Fruit fly (Drosophila melanogaster) whole organism, embryonic: ENCODE measurements around the gene alpha-Est8.

ENCODE experiments used
- B-H1 ChIP-seq: fragments of 200-800 bp; sonication (Bioruptor generic); IDR thresholded peaks from 3 replicates; pipeline ENCODE4 v1.3.6; 2022; ENCODE audit warnings: missing biosample characterization, missing genetic modification characterization
- CG10979 ChIP-seq: fragments of 200-800 bp; sonication (Bioruptor generic); optimal IDR thresholded peaks from 2 replicates; lab custom pipeline; 2018; ENCODE audit warnings: missing biosample characterization, mild to moderate bottlenecking, missing genetic modification characterization, moderate library complexity
- CG1233 ChIP-seq: fragments of 200-800 bp; sonication (Bioruptor generic); optimal IDR thresholded peaks from 4 replicates; lab custom pipeline; 2018; ENCODE audit warnings: missing biosample characterization, mild to moderate bottlenecking, missing genetic modification characterization
- CG12391 ChIP-seq: fragments of 200-800 bp; sonication (Bioruptor generic); optimal IDR thresholded peaks from 3 replicates; lab custom pipeline; 2018; ENCODE audit warnings: missing biosample characterization, mild to moderate bottlenecking, missing genetic modification characterization, moderate library complexity
- CG12659 ChIP-seq: fragments of 200-800 bp; sonication (Bioruptor generic); optimal IDR thresholded peaks from 3 replicates; lab custom pipeline; 2017; ENCODE audit warnings: mild to moderate bottlenecking, missing biosample characterization, missing genetic modification reagents, missing genetic modification characterization
- CG15011 ChIP-seq: fragments of 200-800 bp; sonication (Bioruptor generic); optimal IDR thresholded peaks from 3 replicates; lab custom pipeline; 2018; ENCODE audit warnings: missing biosample characterization, mild to moderate bottlenecking, missing genetic modification characterization
- CG1529 ChIP-seq: fragments of 200-800 bp; sonication (Bioruptor generic); optimal IDR thresholded peaks from 3 replicates; lab custom pipeline; 2018; ENCODE audit warnings: missing biosample characterization, missing genetic modification characterization
- CG15479 ChIP-seq: fragments of 200-800 bp; sonication (Bioruptor generic); optimal IDR thresholded peaks from 3 replicates; lab custom pipeline; 2019; ENCODE audit warnings: missing biosample characterization, mild to moderate bottlenecking, missing genetic modification characterization, moderate library complexity
- CG30020 ChIP-seq: fragments of 200-800 bp; optimal IDR thresholded peaks from 2 replicates; lab custom pipeline; 2019; ENCODE audit warnings: missing biosample characterization, mild to moderate bottlenecking, missing genetic modification characterization, moderate library complexity
- CG3065 ChIP-seq: fragments of 200-800 bp; sonication (Bioruptor generic); optimal IDR thresholded peaks from 2 replicates; lab custom pipeline; 2016; ENCODE audit warnings: missing biosample characterization, missing genetic modification characterization
- CG31365 ChIP-seq: fragments of 200-800 bp; sonication (Bioruptor generic); optimal IDR thresholded peaks from 2 replicates; lab custom pipeline; 2018; ENCODE audit warnings: missing biosample characterization, mild to moderate bottlenecking, missing genetic modification characterization
- CG31441 ChIP-seq: fragments of 200-800 bp; sonication (Bioruptor generic); IDR thresholded peaks from 2 replicates; pipeline ENCODE4 v1.3.6; 2022; ENCODE audit warnings: missing biosample characterization, missing genetic modification characterization
- CG4328 ChIP-seq: fragments of 200-800 bp; sonication (Bioruptor generic); optimal IDR thresholded peaks from 3 replicates; lab custom pipeline; 2017; ENCODE audit warnings: missing biosample characterization, missing genetic modification reagents, missing genetic modification characterization
- CG6254 ChIP-seq: fragments of 200-800 bp; sonication (Bioruptor generic); optimal IDR thresholded peaks from 3 replicates; lab custom pipeline; 2017; ENCODE audit warnings: mild to moderate bottlenecking, missing biosample characterization, missing genetic modification reagents, missing genetic modification characterization
- CG6813 ChIP-seq: fragments of 200-800 bp; sonication (Bioruptor generic); optimal IDR thresholded peaks from 2 replicates; lab custom pipeline; 2017; ENCODE audit warnings: missing biosample characterization, missing genetic modification characterization, mild to moderate bottlenecking, moderate library complexity, missing genetic modification reagents
- CG7745 ChIP-seq: fragments of 200-800 bp; sonication (Bioruptor generic); optimal IDR thresholded peaks from 2 replicates; lab custom pipeline; 2018; ENCODE audit warnings: missing biosample characterization, mild to moderate bottlenecking, missing genetic modification characterization, moderate library complexity
- CG7786 ChIP-seq: fragments of 200-800 bp; sonication (Bioruptor generic); optimal IDR thresholded peaks from 2 replicates; lab custom pipeline; 2016; ENCODE audit warnings: missing biosample characterization, missing genetic modification characterization
- CG8089 ChIP-seq: fragments of 200-800 bp; sonication (Bioruptor generic); optimal IDR thresholded peaks from 3 replicates; lab custom pipeline; 2016; ENCODE audit warnings: missing biosample characterization, missing genetic modification characterization
- Chrac-16 ChIP-seq: fragments of 200-800 bp; sonication (Bioruptor generic); optimal IDR thresholded peaks from 3 replicates; lab custom pipeline; 2016; ENCODE audit warnings: missing biosample characterization, missing genetic modification characterization
- Dll ChIP-seq: fragments of 200-800 bp; sonication (Bioruptor generic); IDR thresholded peaks from 4 replicates; pipeline ENCODE4 v1.3.6; 2022; ENCODE audit warnings: missing biosample characterization, missing genetic modification characterization; ENCODE audit not compliant: partially characterized antibody
- Fer1 ChIP-seq: fragments of 200-800 bp; sonication (Bioruptor generic); optimal IDR thresholded peaks from 2 replicates; lab custom pipeline; 2017; ENCODE audit warnings: missing biosample characterization, mild to moderate bottlenecking, missing genetic modification characterization
- Mad ChIP-seq: fragments of 200-800 bp; sonication (Bioruptor generic); optimal IDR thresholded peaks from 2 replicates; lab custom pipeline; 2016; ENCODE audit warnings: missing biosample characterization, missing genetic modification characterization
- NK7.1 ChIP-seq: fragments of 200-800 bp; sonication (Bioruptor generic); optimal IDR thresholded peaks from 3 replicates; lab custom pipeline; 2016; ENCODE audit warnings: missing biosample characterization, missing genetic modification characterization
- Six4 ChIP-seq: fragments of 200-800 bp; sonication (Bioruptor generic); optimal IDR thresholded peaks from 2 replicates; lab custom pipeline; 2016; ENCODE audit warnings: missing biosample characterization, missing genetic modification characterization
- Sry-β ChIP-seq: fragments of 200-800 bp; sonication (Bioruptor generic); optimal IDR thresholded peaks from 2 replicates; lab custom pipeline; 2018; ENCODE audit warnings: missing biosample characterization, mild to moderate bottlenecking, missing genetic modification characterization, moderate library complexity
- amos ChIP-seq: fragments of 200-800 bp; sonication (Bioruptor generic); IDR thresholded peaks from 2 replicates; pipeline ENCODE4 v1.3.6; 2022; ENCODE audit warnings: missing biosample characterization, missing genetic modification characterization; ENCODE audit not compliant: partially characterized antibody
- bbx ChIP-seq: fragments of 200-800 bp; sonication (Bioruptor generic); IDR thresholded peaks from 2 replicates; pipeline ENCODE4 v1.3.6; 2022; ENCODE audit warnings: missing biosample characterization, missing genetic modification characterization; ENCODE audit not compliant: partially characterized antibody
- bigmax ChIP-seq: fragments of 200-800 bp; sonication (Bioruptor generic); optimal IDR thresholded peaks from 2 replicates; lab custom pipeline; 2018; ENCODE audit warnings: missing biosample characterization, mild to moderate bottlenecking, missing genetic modification characterization
- cg ChIP-seq: fragments of 200-800 bp; sonication (Bioruptor generic); optimal IDR thresholded peaks from 3 replicates; lab custom pipeline; 2019; ENCODE audit warnings: missing biosample characterization, mild to moderate bottlenecking, missing genetic modification characterization, moderate library complexity
- crol ChIP-seq: fragments of 200-800 bp; sonication (Bioruptor generic); IDR thresholded peaks from 2 replicates; pipeline ENCODE4 v1.3.6; 2022; ENCODE audit warnings: missing biosample characterization, missing genetic modification characterization
- dpn ChIP-seq, 2 experiments: fragments of 200-800 bp; sonication (Bioruptor generic); optimal IDR thresholded peaks; 3 replicates each; lab custom pipeline; 2016; ENCODE audit warnings: missing biosample characterization in 2 of 2, missing genetic modification characterization in 2 of 2
- hb ChIP-seq: fragments of 200-800 bp; sonication (Bioruptor generic); IDR thresholded peaks from 3 replicates; pipeline ENCODE4 v1.3.6; 2022; ENCODE audit warnings: missing biosample characterization, missing genetic modification characterization; ENCODE audit not compliant: partially characterized antibody
- her ChIP-seq: fragments of 200-800 bp; sonication (Bioruptor generic); optimal IDR thresholded peaks from 2 replicates; lab custom pipeline; 2016; ENCODE audit warnings: missing biosample characterization, missing genetic modification characterization
- ind ChIP-seq: fragments of 200-800 bp; sonication (Bioruptor generic); optimal IDR thresholded peaks from 3 replicates; lab custom pipeline; 2016; ENCODE audit warnings: missing biosample characterization, missing genetic modification characterization
- luna ChIP-seq: fragments of 200-800 bp; sonication (Bioruptor generic); optimal IDR thresholded peaks from 2 replicates; lab custom pipeline; 2016; ENCODE audit warnings: missing biosample characterization, missing genetic modification characterization
- pan ChIP-seq, 4 experiments: fragments of >200 bp in 3 of 4; fragments of 200-800 bp in 1 of 4; sonication (Bioruptor generic) in 1 of 4; optimal IDR thresholded peaks in 3 of 4; IDR thresholded peaks in 1 of 4; 2 replicates each; pipeline versions ENCODE4 v1.3.6 to Lab custom; 2017 to 2022; ENCODE audit warnings: missing biosample characterization in 2 of 4, missing genetic modification characterization in 2 of 4, mixed read lengths in 1 of 4
- pnt ChIP-seq: fragments of 200-800 bp; sonication (Bioruptor generic); optimal IDR thresholded peaks from 3 replicates; lab custom pipeline; 2016; ENCODE audit warnings: missing biosample characterization, missing genetic modification characterization
- sisA ChIP-seq: fragments of 200-800 bp; sonication (Bioruptor generic); IDR thresholded peaks from 2 replicates; pipeline ENCODE4 v1.3.6; 2022; ENCODE audit warnings: missing biosample characterization, missing genetic modification characterization
- slp2 ChIP-seq: fragments of 200-800 bp; sonication (Bioruptor generic); optimal IDR thresholded peaks from 2 replicates; lab custom pipeline; 2016; ENCODE audit warnings: missing biosample characterization, missing genetic modification characterization
- so ChIP-seq: fragments of 200-800 bp; sonication (Bioruptor generic); IDR thresholded peaks from 3 replicates; pipeline ENCODE4 v1.3.6; 2022; ENCODE audit warnings: missing biosample characterization, missing genetic modification characterization
- sr ChIP-seq: fragments of 200-800 bp; sonication (Bioruptor generic); IDR thresholded peaks from 3 replicates; pipeline ENCODE4 v1.3.6; 2022; ENCODE audit warnings: missing biosample characterization, missing genetic modification characterization
- stc ChIP-seq: fragments of 200-800 bp; sonication (Bioruptor generic); IDR thresholded peaks from 2 replicates; pipeline ENCODE4 v1.3.6; 2022; ENCODE audit warnings: missing biosample characterization, missing genetic modification characterization
- tgo ChIP-seq: fragments of 200-800 bp; sonication (Bioruptor generic); IDR thresholded peaks from 3 replicates; pipeline ENCODE4 v1.3.6; 2022; ENCODE audit warnings: missing biosample characterization, missing genetic modification characterization
- tio ChIP-seq: fragments of 200-800 bp; sonication (Bioruptor generic); optimal IDR thresholded peaks from 2 replicates; lab custom pipeline; 2017; ENCODE audit warnings: missing biosample characterization, missing genetic modification characterization, inconsistent platforms
- unpg ChIP-seq: fragments of 200-800 bp; sonication (Bioruptor generic); optimal IDR thresholded peaks from 3 replicates; lab custom pipeline; 2018; ENCODE audit warnings: missing biosample characterization, mild to moderate bottlenecking, missing genetic modification characterization, moderate library complexity
- usp ChIP-seq: fragments of >200 bp; optimal IDR thresholded peaks from 2 replicates; lab custom pipeline; 2017; ENCODE audit warnings: missing biosample characterization, missing genetic modification characterization
- zen2 ChIP-seq: fragments of 200-800 bp; sonication (Bioruptor generic); IDR thresholded peaks from 3 replicates; pipeline ENCODE4 v1.3.6; 2022; ENCODE audit warnings: missing biosample characterization, missing genetic modification characterization; ENCODE audit not compliant: partially characterized antibody

The alpha-Est8 gene

DNA sequence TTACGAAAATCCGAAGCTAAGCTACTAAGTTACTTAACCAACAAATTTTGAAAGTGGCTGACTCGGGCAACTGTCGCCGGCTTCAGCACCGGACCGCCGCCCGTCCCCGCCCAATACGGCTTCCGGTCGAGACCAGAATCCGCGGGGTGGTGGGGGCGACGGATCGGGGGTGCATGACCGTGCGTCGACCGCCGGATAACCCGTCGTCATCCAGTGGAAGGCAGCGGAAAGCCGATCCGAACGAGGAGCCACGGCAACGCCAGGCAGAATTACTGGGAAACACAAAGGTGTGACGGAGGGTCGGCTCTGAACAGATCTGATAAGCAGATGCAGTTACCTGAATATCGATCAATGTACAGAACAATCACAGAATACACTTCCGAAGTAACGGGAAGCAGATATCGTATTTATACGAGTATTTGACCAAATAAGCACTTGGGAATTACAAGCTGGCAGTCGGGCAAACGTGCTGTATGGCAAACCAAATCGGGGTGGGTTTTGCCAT, 40.8 kb downstream of the alpha-Est8 start (continued):
- peak; percentile 38; the same call in 1 of the 2 replicates for TF ChIP-seq CG31441
- no peak for TF ChIP-seq usp
- peak; percentile 71; the same call in 2 of the 3 replicates for TF ChIP-seq sr
- peak; percentile 26 for TF ChIP-seq Mad (GFP tag; lab: Kevin White, UChicago)
- TF ChIP-seq CG30020 (tag; lab: Kevin White, UChicago) = no peak
- TF ChIP-seq dpn (GFP tag; optimal IDR thresholded peaks at IDR 0.05; lab: Kevin White, UChicago) = peak; percentile 41 to 50

dm6 chr3R:7473767-7474254, 41.7 kb downstream of the alpha-Est8 start, which contains the start of gene CG1142:
CG1142 (minus strand) TSS chr3R:7473781.
- TF ChIP-seq CG15011 (GFP tag; lab: Kevin White, UChicago) (peak; percentile 98), tio (GFP tag; lab: Kevin White, UChicago) (peak; percentile 97), crol (GFP tag; lab: Robert Waterston, UW) (peak; percentile 81), pan (optimal IDR thresholded peaks at IDR 0.05; lab: Kevin White, UChicago) (no peak), pan (GFP tag; optimal IDR thresholded peaks at IDR 0.05 in 1 of 2, IDR thresholded peaks at IDR 0.05 in 1 of 2) (peak in 1 of 2 experiments; percentile 99), hb (no peak), luna (GFP tag; lab: Kevin White, UChicago) (peak; percentile 56), Dll (no peak), CG10979 (peak; percentile 99), Fer1 (GFP tag; lab: Kevin White, UChicago) (peak; percentile 98), CG7745 (tag; lab: Kevin White, UChicago) (peak; percentile 97), so (GFP tag; lab: Robert Waterston, UW) (peak; percentile 99), bigmax (peak; percentile 67), slp2 (GFP tag; lab: Kevin White, UChicago) (peak; percentile 94), bbx (GFP tag; lab: Robert Waterston, UW) (no peak), ind (GFP tag; lab: Kevin White, UChicago) (peak; percentile 97), CG6254 (GFP tag; lab: Kevin White, UChicago) (peak; percentile 96), cg (GFP tag; lab: Kevin White, UChicago) (peak; percentile 54), her (GFP tag; lab: Kevin White, UChicago) (peak; percentile 89), unpg (GFP tag; lab: Kevin White, UChicago) (peak; percentile 100), CG8089 (GFP tag; lab: Kevin White, UChicago) (peak; percentile 97), CG7786 (peak; percentile 96), CG3065 (peak; percentile 97), stc (peak; percentile 98), Chrac-16 (GFP tag; lab: Kevin White, UChicago) (peak; percentile 97), Sry-β (GFP tag; lab: Kevin White, UChicago) (peak; percentile 72), Six4 (peak; percentile 98), CG12391 (tag; lab: Kevin White, UChicago) (peak; percentile 99), tgo (peak; percentile 97), CG4328 (GFP tag; lab: Kevin White, UChicago) (peak; percentile 95), zen2 (GFP tag; lab: Robert Waterston, UW) (no peak), CG15479 (GFP tag; lab: Kevin White, UChicago) (peak; percentile 89), pnt (peak; percentile 93), amos (GFP tag; lab: Robert Waterston, UW) (peak; percentile 14; the same call in 1 of the 2 replicates), CG1233 (peak; percentile 99), CG31365 (tag; lab: Kevin White, UChicago) (peak; percentile 87), CG1529 (peak; percentile 97), B-H1 (GFP tag; lab: Robert Waterston, UW) (peak; percentile 98), sisA (GFP tag; lab: Robert Waterston, UW) (peak; percentile 93), CG6813 (peak; percentile 95), NK7.1 (peak; percentile 96), CG12659 (GFP tag; lab: Kevin White, UChicago) (peak; percentile 99)
